Fruit fly (Drosophila melanogaster) whole organism, adult: ENCODE measurements around the gene CG9231.
A peak's percentile ranks its signal among the peaks of the same experiment; 100 is the strongest.

ENCODE experiments used
- CG11617 ChIP-seq: fragments of 200-800 bp; sonication (Bioruptor generic); optimal IDR thresholded peaks from 2 replicates; lab custom pipeline; 2017; ENCODE audit warnings: mild to moderate bottlenecking, missing biosample characterization, missing genetic modification reagents, missing genetic modification characterization
- CG12768 ChIP-seq: fragments of 200-800 bp; sonication (Bioruptor generic); optimal IDR thresholded peaks from 2 replicates; lab custom pipeline; 2017; ENCODE audit warnings: missing biosample characterization, missing genetic modification characterization, mild to moderate bottlenecking, moderate library complexity, missing genetic modification reagents
- CG14711 ChIP-seq: fragments of 200-800 bp; sonication (Bioruptor generic); optimal IDR thresholded peaks from 2 replicates; lab custom pipeline; 2018; ENCODE audit warnings: missing biosample characterization, mild to moderate bottlenecking, missing genetic modification characterization, moderate library complexity
- CG1620 ChIP-seq: fragments of 200-800 bp; sonication (Bioruptor generic); optimal IDR thresholded peaks from 2 replicates; lab custom pipeline; 2016; ENCODE audit warnings: missing biosample characterization, missing genetic modification characterization
- CG33017 ChIP-seq: fragments of 200-800 bp; sonication (Bioruptor generic); optimal IDR thresholded peaks from 2 replicates; lab custom pipeline; 2018; ENCODE audit warnings: missing biosample characterization, mild to moderate bottlenecking, missing genetic modification characterization, moderate library complexity
- CG5204 ChIP-seq: fragments of 200-800 bp; sonication (Bioruptor generic); optimal IDR thresholded peaks from 2 replicates; lab custom pipeline; 2016; ENCODE audit warnings: missing biosample characterization, missing genetic modification characterization
- CG7045 ChIP-seq: fragments of 200-800 bp; sonication (Bioruptor generic); optimal IDR thresholded peaks from 2 replicates; lab custom pipeline; 2017; ENCODE audit warnings: missing biosample characterization, mild to moderate bottlenecking, missing genetic modification characterization
- CG7101 ChIP-seq: fragments of 200-800 bp; sonication (Bioruptor generic); optimal IDR thresholded peaks from 2 replicates; lab custom pipeline; 2018; ENCODE audit warnings: missing biosample characterization, mild to moderate bottlenecking, missing genetic modification characterization, moderate library complexity
- Clk ChIP-seq: fragments of 200-800 bp; sonication (Bioruptor generic); optimal IDR thresholded peaks from 2 replicates; lab custom pipeline; 2017; ENCODE audit warnings: missing biosample characterization, missing genetic modification characterization
- Crg-1 ChIP-seq: fragments of 200-800 bp; sonication (Bioruptor generic); optimal IDR thresholded peaks from 2 replicates; lab custom pipeline; 2016; ENCODE audit warnings: missing biosample characterization, missing genetic modification characterization
- Hr96 ChIP-seq: fragments of 200-800 bp; sonication (Bioruptor generic); optimal IDR thresholded peaks from 2 replicates; lab custom pipeline; 2016; ENCODE audit warnings: missing biosample characterization, missing genetic modification characterization
- Mnt ChIP-seq: fragments of 200-800 bp; sonication (Bioruptor generic); optimal IDR thresholded peaks from 2 replicates; lab custom pipeline; 2016; ENCODE audit warnings: missing biosample characterization, mild to moderate bottlenecking, missing genetic modification characterization
- bab1 ChIP-seq: fragments of 200-800 bp; sonication (Bioruptor generic); optimal IDR thresholded peaks from 3 replicates; lab custom pipeline; 2019; ENCODE audit warnings: missing biosample characterization, mild to moderate bottlenecking, missing genetic modification characterization, moderate library complexity
- cic ChIP-seq: fragments of 200-800 bp; sonication (Bioruptor generic); optimal IDR thresholded peaks from 2 replicates; lab custom pipeline; 2017; ENCODE audit warnings: missing biosample characterization, mild to moderate bottlenecking, missing genetic modification characterization, moderate library complexity
- cnc ChIP-seq, 2 experiments: fragments of >200 bp; optimal IDR thresholded peaks; 2 replicates each; lab custom pipeline; 2017
- kay ChIP-seq: fragments of 200-800 bp; sonication (Bioruptor generic); peaks from one replicate; lab custom pipeline; 2016; ENCODE audit warnings: missing biosample characterization, missing genetic modification characterization, borderline replicate concordance
- ovo ChIP-seq: fragments of 200-800 bp; sonication (Bioruptor generic); optimal IDR thresholded peaks from 2 replicates; lab custom pipeline; 2016; ENCODE audit warnings: missing biosample characterization, missing genetic modification characterization
- pad ChIP-seq: fragments of 200-800 bp; sonication (Bioruptor generic); optimal IDR thresholded peaks from 3 replicates; lab custom pipeline; 2017; ENCODE audit warnings: missing biosample characterization, missing genetic modification characterization, mild to moderate bottlenecking, moderate library complexity, missing genetic modification reagents
- tj ChIP-seq: fragments of 200-800 bp; sonication (Bioruptor generic); optimal IDR thresholded peaks from 3 replicates; lab custom pipeline; 2017; ENCODE audit warnings: missing biosample characterization, mild to moderate bottlenecking, missing genetic modification characterization, moderate library complexity
- toe ChIP-seq: fragments of 200-800 bp; sonication (Bioruptor generic); optimal IDR thresholded peaks from 2 replicates; lab custom pipeline; 2016; ENCODE audit warnings: missing biosample characterization, missing genetic modification characterization

Gene CG9231

DNA sequence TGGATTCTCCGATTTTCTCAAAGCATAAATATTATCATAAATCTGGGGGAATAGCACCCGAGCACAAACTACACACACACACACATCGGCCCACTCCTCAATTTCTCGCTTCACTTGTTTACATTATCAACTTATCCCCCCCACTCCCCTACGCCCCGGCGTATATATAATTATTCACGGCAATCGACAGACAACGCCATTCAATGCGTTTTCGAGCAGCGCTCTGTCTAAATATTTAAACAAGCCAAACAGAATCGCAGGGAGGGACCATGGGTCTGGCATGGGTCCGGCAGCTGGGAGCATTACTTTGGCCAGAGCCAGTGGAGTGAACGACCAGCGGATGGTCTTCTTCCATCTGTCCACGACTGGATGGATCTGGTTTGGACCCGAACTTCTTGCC is 10.2 kb downstream of the CG9231 start:
- TF ChIP-seq CG1620 (GFP tag; lab: Kevin White, UChicago) (no peak), CG7101 (tag; lab: Kevin White, UChicago) (peak; percentile 35), pad (GFP tag; lab: Kevin White, UChicago) (no peak), tj (GFP tag; lab: Kevin White, UChicago) (no peak), Crg-1 (GFP tag; lab: Kevin White, UChicago) (no peak)

DNA sequence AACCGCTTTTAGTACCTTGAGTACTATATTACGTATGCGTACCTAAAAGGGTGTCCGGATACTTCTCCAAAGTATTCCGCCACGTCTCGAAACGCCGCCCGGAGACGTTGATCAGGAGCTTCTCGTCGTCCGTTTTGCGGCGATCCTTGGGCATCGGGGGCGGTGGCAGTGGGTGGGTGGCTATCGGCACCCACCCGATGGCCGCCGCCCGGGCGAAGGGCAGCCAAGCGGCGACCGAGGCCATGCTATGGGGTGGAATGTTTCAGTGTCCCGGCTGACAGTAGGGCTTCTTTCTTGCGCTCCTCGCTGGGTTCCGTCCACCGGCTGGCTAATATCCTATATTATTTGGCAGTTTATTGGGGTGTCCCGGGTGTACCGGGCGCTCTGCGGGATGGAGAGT is 11.4 kb downstream of the CG9231 start:
- TF ChIP-seq bab1 (GFP tag; lab: Kevin White, UChicago) = no peak
- no peak for TF ChIP-seq cnc (optimal IDR thresholded peaks at IDR 0.05; lab: Kevin White, UChicago)
- TF ChIP-seq Hr96 (GFP tag; lab: Kevin White, UChicago) = no peak
- TF ChIP-seq CG33017 = no peak
- no peak for TF ChIP-seq Clk (GFP tag; lab: Kevin White, UChicago)
- TF ChIP-seq CG1620 (GFP tag; lab: Kevin White, UChicago) = no peak
- TF ChIP-seq CG14711 (tag; lab: Kevin White, UChicago) = no peak
- TF ChIP-seq CG5204 = no peak
- TF ChIP-seq CG12768 = no peak
- TF ChIP-seq CG7101 (tag; lab: Kevin White, UChicago) = no peak
- no peak for TF ChIP-seq toe
- no peak for TF ChIP-seq ovo
- no peak for TF ChIP-seq cic (GFP tag; lab: Kevin White, UChicago)
- no peak for TF ChIP-seq CG7045 (GFP tag; lab: Kevin White, UChicago)
- no peak for TF ChIP-seq tj (GFP tag; lab: Kevin White, UChicago)
- TF ChIP-seq CG11617 (GFP tag; lab: Kevin White, UChicago) = no peak
- TF ChIP-seq Crg-1 (GFP tag; lab: Kevin White, UChicago) = no peak

dm6 chr3L:19569407-19569806 is 16.4 kb downstream of the CG9231 start:
- TF ChIP-seq CG7101 (tag; lab: Kevin White, UChicago) (no peak), CG5204 (no peak), pad (GFP tag; lab: Kevin White, UChicago) (no peak), cic (GFP tag; lab: Kevin White, UChicago) (no peak), bab1 (GFP tag; lab: Kevin White, UChicago) (no peak)

DNA sequence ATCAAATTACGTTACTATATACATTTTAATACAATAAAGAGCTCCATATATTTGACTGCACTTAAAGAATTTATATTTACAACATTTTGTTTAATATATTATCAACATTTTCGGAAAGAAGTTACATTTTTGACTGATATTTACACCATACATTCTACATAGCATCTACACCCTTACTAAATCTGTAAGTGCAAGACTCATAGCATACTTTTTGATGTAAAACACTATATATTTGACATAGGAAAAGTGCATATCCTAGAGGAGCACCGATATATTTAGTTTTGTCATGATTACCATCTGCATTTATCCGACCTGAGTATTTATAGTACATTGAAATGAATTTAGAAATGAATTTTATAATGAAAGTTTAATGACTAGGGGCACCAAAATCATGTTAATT is 16.8 kb downstream of the CG9231 start:
- TF ChIP-seq Hr96 (GFP tag; lab: Kevin White, UChicago) (no peak), CG7045 (GFP tag; lab: Kevin White, UChicago) (no peak), kay (GFP tag; lab: Kevin White, UChicago) (no peak), CG1620 (GFP tag; lab: Kevin White, UChicago) (no peak), CG14711 (tag; lab: Kevin White, UChicago) (no peak), CG7101 (tag; lab: Kevin White, UChicago) (no peak), cic (GFP tag; lab: Kevin White, UChicago) (no peak), toe (no peak)

DNA sequence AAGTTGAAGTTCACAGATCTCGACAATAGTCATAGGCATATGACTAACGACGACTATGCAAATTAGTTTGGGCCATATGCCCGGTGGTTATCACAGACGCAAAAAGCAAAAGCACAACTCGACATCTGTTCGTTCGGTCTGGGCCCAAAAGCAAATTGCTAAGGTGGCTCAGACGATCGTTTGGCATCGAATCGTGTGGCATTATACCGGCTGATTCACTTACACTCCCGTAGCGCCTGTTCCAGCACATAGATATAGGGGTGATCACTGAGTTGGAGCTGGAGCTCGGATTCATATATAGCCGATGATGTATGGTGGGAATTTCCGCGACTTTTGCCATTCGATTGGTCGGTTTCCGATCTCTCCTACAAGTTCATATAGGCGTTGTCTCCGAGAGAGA is 19.7 kb downstream of the CG9231 start:
- no peak for TF ChIP-seq Crg-1 (GFP tag; lab: Kevin White, UChicago)
- no peak for TF ChIP-seq cic (GFP tag; lab: Kevin White, UChicago)
- TF ChIP-seq CG1620 (GFP tag; lab: Kevin White, UChicago) = no peak
- TF ChIP-seq cnc (optimal IDR thresholded peaks at IDR 0.05; lab: Kevin White, UChicago) = no peak
- no peak for TF ChIP-seq CG11617 (GFP tag; lab: Kevin White, UChicago)
- TF ChIP-seq Mnt (GFP tag; lab: Kevin White, UChicago) = no peak
- no peak for TF ChIP-seq pad (GFP tag; lab: Kevin White, UChicago)
- no peak for TF ChIP-seq CG5204
- no peak for TF ChIP-seq kay (GFP tag; lab: Kevin White, UChicago)
- TF ChIP-seq Clk (GFP tag; lab: Kevin White, UChicago) = no peak
- TF ChIP-seq Hr96 (GFP tag; lab: Kevin White, UChicago) = no peak
- TF ChIP-seq CG7045 (GFP tag; lab: Kevin White, UChicago) = no peak
- TF ChIP-seq toe = no peak

DNA sequence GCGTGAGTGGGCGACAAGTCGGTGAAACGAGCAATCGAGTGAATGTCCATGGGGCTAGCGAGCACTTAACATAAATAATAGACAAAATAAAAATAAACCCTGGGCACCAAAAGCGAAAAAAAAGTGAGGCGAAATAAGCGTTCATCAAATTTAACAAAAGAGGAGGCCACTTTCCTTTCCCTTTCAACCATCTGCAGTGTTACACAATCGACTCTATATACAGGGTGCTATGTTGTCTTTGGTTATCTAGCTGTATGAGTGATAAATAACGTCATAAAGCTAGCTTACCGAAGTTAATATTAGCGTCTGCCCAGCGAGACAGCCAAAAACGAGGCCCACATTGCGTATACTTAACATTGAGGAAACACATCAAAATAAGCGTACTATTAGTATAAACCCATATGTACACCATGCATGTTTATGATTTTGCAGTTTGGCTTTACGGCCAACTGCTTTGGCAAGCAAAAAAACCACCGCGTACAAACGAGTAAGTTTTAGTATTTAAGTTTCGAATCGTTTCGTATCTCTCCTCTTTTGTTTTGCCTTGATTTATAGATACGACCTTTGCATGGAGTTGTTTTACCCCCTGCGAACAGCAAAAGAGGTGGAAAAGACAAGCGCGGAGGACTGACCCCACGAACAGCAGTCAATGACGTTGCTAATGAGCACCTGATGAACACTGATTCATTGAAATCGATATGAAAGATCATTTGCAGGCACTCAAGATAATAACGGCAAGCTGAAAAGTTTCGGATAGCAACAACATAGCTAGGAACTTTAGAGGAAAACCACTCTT is 20.7 kb downstream of the CG9231 start:
- TF ChIP-seq Mnt (GFP tag; lab: Kevin White, UChicago) = no peak
- no peak for TF ChIP-seq Crg-1 (GFP tag; lab: Kevin White, UChicago)
- TF ChIP-seq CG12768 = no peak
- no peak for TF ChIP-seq ovo
- TF ChIP-seq toe = no peak
- no peak for TF ChIP-seq tj (GFP tag; lab: Kevin White, UChicago)
- no peak for TF ChIP-seq CG14711 (tag; lab: Kevin White, UChicago)
- no peak for TF ChIP-seq Clk (GFP tag; lab: Kevin White, UChicago)
- no peak for TF ChIP-seq Hr96 (GFP tag; lab: Kevin White, UChicago)
- TF ChIP-seq CG7045 (GFP tag; lab: Kevin White, UChicago) = no peak
- TF ChIP-seq CG7101 (tag; lab: Kevin White, UChicago) = no peak
- TF ChIP-seq cic (GFP tag; lab: Kevin White, UChicago) = no peak
- no peak for TF ChIP-seq bab1 (GFP tag; lab: Kevin White, UChicago)
- no peak for TF ChIP-seq CG11617 (GFP tag; lab: Kevin White, UChicago)
- TF ChIP-seq kay (GFP tag; lab: Kevin White, UChicago) = no peak
- no peak for TF ChIP-seq pad (GFP tag; lab: Kevin White, UChicago)
